Fruit fly (Drosophila melanogaster) whole organism, embryonic: ENCODE data around the gene bsk.

Source experiments
- Atf3 ChIP-seq: fragments of 200-800 bp; sonication (Bioruptor generic); optimal IDR thresholded peaks from 3 replicates; lab custom pipeline; 2016; ENCODE audit warnings: missing biosample characterization, missing genetic modification characterization
- Awh ChIP-seq: fragments of 200-800 bp; sonication (Bioruptor generic); IDR thresholded peaks from 2 replicates; pipeline ENCODE4, ENCODE4 v1.3.6; 2022; ENCODE audit warnings: missing biosample characterization, missing genetic modification characterization
- CG12155 ChIP-seq: fragments of 200-800 bp; sonication (Bioruptor generic); optimal IDR thresholded peaks from 3 replicates; lab custom pipeline; 2016; ENCODE audit warnings: missing biosample characterization, missing genetic modification characterization
- CG12299 ChIP-seq: fragments of 200-800 bp; sonication (Bioruptor generic); optimal IDR thresholded peaks from 2 replicates; lab custom pipeline; 2018; ENCODE audit warnings: missing biosample characterization, mild to moderate bottlenecking, missing genetic modification characterization
- CG12659 ChIP-seq: fragments of 200-800 bp; sonication (Bioruptor generic); optimal IDR thresholded peaks from 3 replicates; lab custom pipeline; 2017; ENCODE audit warnings: mild to moderate bottlenecking, missing biosample characterization, missing genetic modification reagents, missing genetic modification characterization
- CG13287 ChIP-seq: fragments of 200-800 bp; sonication (Bioruptor generic); IDR thresholded peaks from 2 replicates; pipeline ENCODE4 v1.3.6; 2022; ENCODE audit warnings: missing biosample characterization, missing genetic modification characterization; ENCODE audit not compliant: partially characterized antibody
- CG13775 ChIP-seq: fragments of 200-800 bp; sonication (Bioruptor generic); optimal IDR thresholded peaks from 3 replicates; lab custom pipeline; 2017; ENCODE audit warnings: missing biosample characterization, mild to moderate bottlenecking, missing genetic modification characterization
- CG14667 ChIP-seq: fragments of 200-800 bp; sonication (Bioruptor generic); IDR thresholded peaks from 2 replicates; pipeline ENCODE4 v1.3.6; 2022; ENCODE audit warnings: missing biosample characterization, missing genetic modification characterization
- CG17359 ChIP-seq: fragments of 200-800 bp; sonication (Bioruptor generic); optimal IDR thresholded peaks from 3 replicates; lab custom pipeline; 2018; ENCODE audit warnings: missing biosample characterization, mild to moderate bottlenecking, missing genetic modification characterization, moderate library complexity
- CG17829 ChIP-seq: fragments of 200-800 bp; optimal IDR thresholded peaks from 2 replicates; lab custom pipeline; 2019; ENCODE audit warnings: missing biosample characterization, mild to moderate bottlenecking, missing genetic modification characterization, moderate library complexity
- CG18476 ChIP-seq: fragments of 200-800 bp; sonication (Bioruptor generic); optimal IDR thresholded peaks from 2 replicates; lab custom pipeline; 2016; ENCODE audit warnings: missing biosample characterization, mild to moderate bottlenecking, missing genetic modification characterization
- CG2889 ChIP-seq: fragments of 200-800 bp; sonication (Bioruptor generic); IDR thresholded peaks from 3 replicates; pipeline ENCODE4 v1.3.6; 2022; ENCODE audit warnings: missing biosample characterization, missing genetic modification characterization
- CG31224 ChIP-seq: fragments of 200-800 bp; sonication (Bioruptor generic); IDR thresholded peaks from 2 replicates; pipeline ENCODE4 v1.3.6; 2022; ENCODE audit warnings: missing biosample characterization, missing genetic modification characterization
- CG33557 ChIP-seq: fragments of 200-800 bp; sonication (Bioruptor generic); optimal IDR thresholded peaks from 2 replicates; lab custom pipeline; 2019; ENCODE audit warnings: missing biosample characterization, mild to moderate bottlenecking, missing genetic modification characterization, moderate library complexity
- CG34224 ChIP-seq: fragments of 200-800 bp; sonication (Bioruptor generic); IDR thresholded peaks from 3 replicates; pipeline ENCODE4 v1.3.6; 2022; ENCODE audit warnings: missing biosample characterization, missing genetic modification characterization; ENCODE audit not compliant: partially characterized antibody
- CG3847 ChIP-seq: fragments of 200-800 bp; sonication (Bioruptor generic); IDR thresholded peaks from 2 replicates; pipeline ENCODE4 v1.3.6; 2022; ENCODE audit warnings: missing biosample characterization, missing genetic modification characterization
- CG5953 ChIP-seq: fragments of 200-800 bp; sonication (Bioruptor generic); IDR thresholded peaks from 2 replicates; pipeline ENCODE4 v1.3.6; 2022; ENCODE audit warnings: missing biosample characterization, missing genetic modification characterization
- CG9609 ChIP-seq: fragments of 200-800 bp; sonication (Bioruptor generic); optimal IDR thresholded peaks from 3 replicates; lab custom pipeline; 2016; ENCODE audit warnings: missing biosample characterization, missing genetic modification characterization
- CG9932 ChIP-seq: fragments of 200-800 bp; sonication (Bioruptor generic); IDR thresholded peaks from 2 replicates; pipeline ENCODE4 v1.3.6; 2022; ENCODE audit warnings: missing biosample characterization, missing genetic modification characterization
- CoRest ChIP-seq: fragments of 200-800 bp; sonication (Bioruptor generic); optimal IDR thresholded peaks from 3 replicates; lab custom pipeline; 2018; ENCODE audit warnings: missing biosample characterization, mild to moderate bottlenecking, missing genetic modification characterization, moderate library complexity
- Dip2 ChIP-seq: fragments of 200-800 bp; sonication (Bioruptor generic); IDR thresholded peaks from 2 replicates; pipeline ENCODE4 v1.3.6; 2022; ENCODE audit warnings: missing biosample characterization, missing genetic modification characterization
- Hand ChIP-seq: fragments of 200-800 bp; sonication (Bioruptor generic); optimal IDR thresholded peaks from 2 replicates; lab custom pipeline; 2017; ENCODE audit warnings: mild to moderate bottlenecking, missing biosample characterization, missing genetic modification reagents, missing genetic modification characterization
- Hmx ChIP-seq: fragments of 200-800 bp; sonication (Bioruptor generic); optimal IDR thresholded peaks from 2 replicates; lab custom pipeline; 2016; ENCODE audit warnings: missing biosample characterization, missing genetic modification characterization
- Hr3 ChIP-seq: fragments of 200-800 bp; sonication (Bioruptor generic); optimal IDR thresholded peaks from 3 replicates; lab custom pipeline; 2016; ENCODE audit warnings: missing biosample characterization, missing genetic modification characterization
- Hr39 ChIP-seq: fragments of >200 bp; optimal IDR thresholded peaks from 2 replicates; lab custom pipeline; 2017
- MBD-R2 ChIP-seq: fragments of 200-800 bp; sonication (Bioruptor generic); IDR thresholded peaks from 2 replicates; pipeline ENCODE4 v1.3.6; 2022; ENCODE audit warnings: missing biosample characterization, missing genetic modification characterization
- MTF-1 ChIP-seq: fragments of 200-800 bp; sonication (Bioruptor generic); optimal IDR thresholded peaks from 2 replicates; lab custom pipeline; 2018; ENCODE audit warnings: missing biosample characterization, mild to moderate bottlenecking, missing genetic modification characterization, borderline replicate concordance
- Mad ChIP-seq: fragments of 200-800 bp; sonication (Bioruptor generic); optimal IDR thresholded peaks from 2 replicates; lab custom pipeline; 2016; ENCODE audit warnings: missing biosample characterization, missing genetic modification characterization
- Meics ChIP-seq: fragments of 200-800 bp; sonication (Bioruptor generic); optimal IDR thresholded peaks from 2 replicates; lab custom pipeline; 2017; ENCODE audit warnings: missing biosample characterization, mild to moderate bottlenecking, missing genetic modification characterization
- Mes4 ChIP-seq: fragments of 200-800 bp; sonication (Bioruptor generic); optimal IDR thresholded peaks from 2 replicates; lab custom pipeline; 2016; ENCODE audit warnings: missing biosample characterization, missing genetic modification characterization
- NC2β ChIP-seq: fragments of 200-800 bp; sonication (Bioruptor generic); optimal IDR thresholded peaks from 2 replicates; lab custom pipeline; 2016; ENCODE audit warnings: missing biosample characterization, missing genetic modification characterization
- Opbp ChIP-seq: fragments of 200-800 bp; sonication (Bioruptor generic); IDR thresholded peaks from 3 replicates; pipeline ENCODE4 v1.3.6; 2022; ENCODE audit warnings: missing biosample characterization, missing genetic modification characterization; ENCODE audit not compliant: partially characterized antibody
- Six4 ChIP-seq: fragments of 200-800 bp; sonication (Bioruptor generic); optimal IDR thresholded peaks from 2 replicates; lab custom pipeline; 2016; ENCODE audit warnings: missing biosample characterization, missing genetic modification characterization
- amos ChIP-seq: fragments of 200-800 bp; sonication (Bioruptor generic); IDR thresholded peaks from 2 replicates; pipeline ENCODE4 v1.3.6; 2022; ENCODE audit warnings: missing biosample characterization, missing genetic modification characterization; ENCODE audit not compliant: partially characterized antibody
- croc ChIP-seq: fragments of 200-800 bp; sonication (Bioruptor generic); conservative IDR thresholded peaks from 3 replicates; pipeline ENCODE4 v1.3.6; 2022; ENCODE audit warnings: missing biosample characterization, missing genetic modification characterization
- dysf ChIP-seq: fragments of 200-800 bp; sonication (Bioruptor generic); IDR thresholded peaks from 3 replicates; pipeline ENCODE4 v1.3.6; 2022; ENCODE audit warnings: missing biosample characterization, missing genetic modification characterization
- grau ChIP-seq: fragments of 200-800 bp; optimal IDR thresholded peaks from 3 replicates; lab custom pipeline; 2019; ENCODE audit warnings: missing biosample characterization, mild to moderate bottlenecking, missing genetic modification characterization, moderate library complexity
- ken ChIP-seq: fragments of 200-800 bp; sonication (Bioruptor generic); IDR thresholded peaks from 3 replicates; pipeline ENCODE4 v1.3.6; 2022; ENCODE audit warnings: missing biosample characterization, missing genetic modification characterization
- lov ChIP-seq, 2 experiments: fragments of 200-800 bp in 1 of 2; fragments of >200 bp in 1 of 2; sonication (Bioruptor generic) in 1 of 2; IDR thresholded peaks in 1 of 2; optimal IDR thresholded peaks in 1 of 2; 2 replicates in 1 of 2; 3 replicates in 1 of 2; pipeline versions ENCODE4 v1.3.6 to Lab custom; 2017 to 2022; ENCODE audit warnings: missing biosample characterization in 1 of 2, missing genetic modification characterization in 1 of 2
- pan ChIP-seq, 4 experiments: fragments of >200 bp in 3 of 4; fragments of 200-800 bp in 1 of 4; sonication (Bioruptor generic) in 1 of 4; optimal IDR thresholded peaks in 3 of 4; IDR thresholded peaks in 1 of 4; 2 replicates each; pipeline versions ENCODE4 v1.3.6 to Lab custom; 2017 to 2022; ENCODE audit warnings: missing biosample characterization in 2 of 4, missing genetic modification characterization in 2 of 4, mixed read lengths in 1 of 4
- pho ChIP-seq: fragments of 200-800 bp; sonication (Bioruptor generic); optimal IDR thresholded peaks from 2 replicates; lab custom pipeline; 2016; ENCODE audit warnings: missing biosample characterization, missing genetic modification characterization
- prd ChIP-seq, 3 experiments: fragments of >200 bp in 2 of 3; fragments of 200-800 bp in 1 of 3; sonication (Bioruptor generic) in 1 of 3; optimal IDR thresholded peaks in 2 of 3; IDR thresholded peaks in 1 of 3; 2 replicates in 2 of 3; 3 replicates in 1 of 3; pipeline versions ENCODE4 v1.3.6 to Lab custom; 2017 to 2022; ENCODE audit warnings: missing biosample characterization in 1 of 3, missing genetic modification characterization in 1 of 3
- pros ChIP-seq: fragments of 200-800 bp; sonication (Bioruptor generic); optimal IDR thresholded peaks from 3 replicates; lab custom pipeline; 2019; ENCODE audit warnings: missing biosample characterization, mild to moderate bottlenecking, missing genetic modification characterization, moderate library complexity
- tgo ChIP-seq: fragments of 200-800 bp; sonication (Bioruptor generic); IDR thresholded peaks from 3 replicates; pipeline ENCODE4 v1.3.6; 2022; ENCODE audit warnings: missing biosample characterization, missing genetic modification characterization
- unpg ChIP-seq: fragments of 200-800 bp; sonication (Bioruptor generic); optimal IDR thresholded peaks from 3 replicates; lab custom pipeline; 2018; ENCODE audit warnings: missing biosample characterization, mild to moderate bottlenecking, missing genetic modification characterization, moderate library complexity
- vnd ChIP-seq: fragments of 200-800 bp; sonication (Bioruptor generic); IDR thresholded peaks from 3 replicates; pipeline ENCODE4 v1.3.6; 2022; ENCODE audit warnings: missing biosample characterization, missing genetic modification characterization; ENCODE audit not compliant: partially characterized antibody
- vvl ChIP-seq: fragments of 200-800 bp; sonication (Bioruptor generic); IDR thresholded peaks from 2 replicates; pipeline ENCODE4 v1.3.6; 2022; ENCODE audit warnings: missing biosample characterization, missing genetic modification characterization

The bsk gene

dm6 chr2L:10260750-10261493 is 10.6 kb upstream of the bsk start, which contains the start of gene Pten (continued):
- TF ChIP-seq ken (GFP tag; lab: Robert Waterston, UW) (no peak; the same call in 2 of the 3 replicates), Atf3 (peak; percentile 68), CG33557 (no peak), CG17829 (tag; lab: Kevin White, UChicago) (peak; percentile 82), CG13287 (GFP tag; lab: Robert Waterston, UW) (peak; percentile 84), tgo (GFP tag; lab: Robert Waterston, UW) (peak; percentile 51; the same call in 1 of the 3 replicates), MBD-R2 (GFP tag; lab: Robert Waterston, UW) (peak; percentile 44; the same call in 1 of the 2 replicates), CG2889 (GFP tag; lab: Robert Waterston, UW) (no peak), pho (peak; percentile 64), pan (optimal IDR thresholded peaks at IDR 0.05; lab: Kevin White, UChicago) (no peak), pan (GFP tag; optimal IDR thresholded peaks at IDR 0.05 in 1 of 2, IDR thresholded peaks at IDR 0.05 in 1 of 2) (peak in 1 of 2 experiments; percentile 79), dysf (GFP tag; lab: Robert Waterston, UW) (no peak; the same call in 2 of the 3 replicates), grau (peak; percentile 63), CG12155 (GFP tag; lab: Kevin White, UChicago) (peak; percentile 57), amos (GFP tag; lab: Robert Waterston, UW) (peak; percentile 90; the same call in 1 of the 2 replicates), CG5953 (GFP tag; lab: Robert Waterston, UW) (no peak), CG9609 (GFP tag; lab: Kevin White, UChicago) (peak; percentile 16), CG12659 (GFP tag; lab: Kevin White, UChicago) (peak; percentile 82), Hr39 (lab: Kevin White, UChicago) (no peak), vnd (GFP tag; lab: Robert Waterston, UW) (peak; percentile 85), Opbp (peak; percentile 91; the same call in 2 of the 3 replicates), Hr3 (peak; percentile 58), pros (GFP tag; lab: Kevin White, UChicago) (no peak), NC2β (peak; percentile 57), MTF-1 (no peak), CG31224 (GFP tag; lab: Robert Waterston, UW) (no peak), lov (optimal IDR thresholded peaks at IDR 0.05; lab: Kevin White, UChicago) (no peak), lov (GFP tag; IDR thresholded peaks at IDR 0.05; lab: Robert Waterston, UW) (no peak), Mes4 (GFP tag; lab: Kevin White, UChicago) (peak; percentile 57), croc (peak; percentile 31; the same call in 2 of the 3 replicates), CG34224 (peak; percentile 80), CoRest (tag; lab: Kevin White, UChicago) (peak; percentile 76), Six4 (GFP tag; lab: Kevin White, UChicago) (peak; percentile 42), CG14667 (GFP tag; lab: Robert Waterston, UW) (no peak; the same call in 1 of the 2 replicates), Mad (peak; percentile 43), Hmx (GFP tag; lab: Kevin White, UChicago) (peak; percentile 41), Meics (GFP tag; lab: Kevin White, UChicago) (peak; percentile 75), prd (optimal IDR thresholded peaks at IDR 0.05; lab: Kevin White, UChicago) (no peak), prd (GFP tag; IDR thresholded peaks at IDR 0.05; lab: Robert Waterston, UW) (peak; percentile 70; the same call in 1 of the 3 replicates), CG13775 (peak; percentile 83), CG18476 (GFP tag; lab: Kevin White, UChicago) (peak; percentile 68), Dip2 (GFP tag; lab: Robert Waterston, UW) (no peak), CG3847 (GFP tag; lab: Robert Waterston, UW) (no peak), CG9932 (GFP tag; lab: Robert Waterston, UW) (no peak), Hand (GFP tag; lab: Kevin White, UChicago) (no peak), CG12299 (peak; percentile 53), Awh (GFP tag; lab: Robert Waterston, UW) (peak; percentile 54; the same call in 1 of the 2 replicates), vvl (peak; percentile 58; the same call in 1 of the 2 replicates), CG17359 (peak; percentile 80), unpg (GFP tag; lab: Kevin White, UChicago) (peak; percentile 41)
